Worm (Caenorhabditis elegans): ENCODE results near the gene ZC196.8.

ce11 chrV:8682719-8683118 is 39.3 kb downstream of the ZC196.8 start, which contains the start of gene cln-3.3:
- TF ChIP-seq set-16 (GFP tag; IDR thresholded peaks at IDR 0.05) (no peak), nhr-28 (tag; optimal IDR thresholded peaks at IDR 0.05) (no peak), egl-43 (GFP tag; IDR thresholded peaks at IDR 0.05) (no peak), nhr-102 (tag; optimal IDR thresholded peaks at IDR 0.05) (no peak), snpc-4 (tag; optimal IDR thresholded peaks at IDR 0.05) (no peak), lsy-2 (tag; optimal IDR thresholded peaks at IDR 0.05) (no peak), hif-1 (tag; optimal IDR thresholded peaks at IDR 0.05) (no peak), ztf-11 (tag; optimal IDR thresholded peaks at IDR 0.05) (no peak), ama-1 (optimal IDR thresholded peaks at IDR 0.05) (no peak)

Data from whole organism, L4 larva.